Worm (Caenorhabditis elegans) whole organism, L4 larva: Measurements from ENCODE around the gene C25F9.13.

ENCODE experiments used
- T26A8.4 ChIP-seq: fragments of 200-800 bp; sonication (Bioruptor generic); IDR thresholded peaks from 2 replicates; pipeline ENCODE4 v1.3.6; 2022; ENCODE audit warnings: missing genetic modification characterization, missing compliant biosample characterization
- ama-1 ChIP-seq: fragments of 150-350 bp; optimal IDR thresholded peaks from 2 replicates; lab custom pipeline; 2014; ENCODE audit warnings: inconsistent platforms, mixed read lengths
- daf-8 ChIP-seq: fragments of 200-800 bp; sonication (Bioruptor generic); IDR thresholded peaks from 2 replicates; pipeline ENCODE4 v1.3.6; 2022; ENCODE audit warnings: missing genetic modification characterization, missing compliant biosample characterization
- egl-27 ChIP-seq: sonication (generic microtip); optimal IDR thresholded peaks from 3 replicates; lab custom pipeline; 2017; ENCODE audit warnings: missing biosample characterization, missing genetic modification reagents, missing genetic modification characterization
- fkh-10 ChIP-seq: fragments of 150-350 bp; optimal IDR thresholded peaks from 2 replicates; lab custom pipeline; 2014; ENCODE audit warnings: missing biosample characterization, missing genetic modification reagents, missing genetic modification characterization
- lin-39 ChIP-seq: fragments of 150-350 bp; optimal IDR thresholded peaks from 2 replicates; lab custom pipeline; 2014; ENCODE audit warnings: missing biosample characterization, missing genetic modification reagents, missing genetic modification characterization
- nhr-10 ChIP-seq: fragments of 150-350 bp; optimal IDR thresholded peaks from 2 replicates; lab custom pipeline; 2014; ENCODE audit warnings: missing biosample characterization, missing genetic modification characterization
- php-3 ChIP-seq: fragments of 200-800 bp; sonication (Bioruptor generic); IDR thresholded peaks from 2 replicates; pipeline ENCODE4 v1.3.6; 2022; ENCODE audit warnings: missing genetic modification reagents, missing genetic modification characterization, missing compliant biosample characterization
- tag-97 ChIP-seq: fragments of 200-800 bp; sonication (Bioruptor generic); IDR thresholded peaks from 2 replicates; pipeline ENCODE4 v1.3.6; 2022; ENCODE audit warnings: missing genetic modification characterization, missing compliant biosample characterization
- vab-7 ChIP-seq: fragments of 200-800 bp; sonication (Bioruptor generic); IDR thresholded peaks from 2 replicates; pipeline ENCODE4 v1.3.6; 2022; ENCODE audit warnings: missing genetic modification reagents, missing genetic modification characterization, missing compliant biosample characterization
- zag-1 ChIP-seq: fragments of 150-350 bp; optimal IDR thresholded peaks from 2 replicates; lab custom pipeline; 2014; ENCODE audit warnings: missing biosample characterization, missing genetic modification characterization

ce11 chrV:19416475-19416874 is 17.7 kb upstream of the C25F9.13 start, which contains the start of the genes C25F9.4 and C25F9.9:
- no peak for TF ChIP-seq zag-1 (tag; lab: Kevin White, UChicago)
- no peak for TF ChIP-seq egl-27 (tag; lab: Kevin White, UChicago)
- no peak for TF ChIP-seq T26A8.4 (GFP tag; lab: Robert Waterston, UW)
- TF ChIP-seq lin-39 (tag; lab: Kevin White, UChicago), result no peak
- no peak for TF ChIP-seq daf-8
- no peak for TF ChIP-seq fkh-10 (GFP tag; lab: Kevin White, UChicago)
- TF ChIP-seq php-3 (GFP tag; lab: Robert Waterston, UW), result no peak
- TF ChIP-seq tag-97, result no peak
- no peak for TF ChIP-seq nhr-10 (tag; lab: Kevin White, UChicago)
- TF ChIP-seq vab-7 (GFP tag; lab: Robert Waterston, UW), result no peak
- TF ChIP-seq ama-1, result no peak
